Worm (Caenorhabditis elegans): Measurements from ENCODE around the gene Y116A8C.470.
"Not testable (repeated sequence)": the region's sequence is repeated elsewhere in the genome, so short reads cannot be mapped to it uniquely, and the experiment has no call there.

The Y116A8C.470 gene

ce11 chrIV:16921999-16922398, 2.9 kb upstream of the Y116A8C.470 start:
- TF ChIP-seq fkh-10 (GFP tag; optimal IDR thresholded peaks at IDR 0.05) (no peak), elt-1 (tag; optimal IDR thresholded peaks at IDR 0.05) (no peak), daf-12 (tag; optimal IDR thresholded peaks at IDR 0.05) (no peak), elt-2 (tag; optimal IDR thresholded peaks at IDR 0.05) (no peak)

ce11 chrIV:16920041-16920440, 929 bp upstream of the Y116A8C.470 start, which contains the start of gene nep-23:
TSS of gene nep-23 (plus strand) at chrIV:16920341.
- TF ChIP-seq ceh-16 (tag; optimal IDR thresholded peaks at IDR 0.05): no peak

ce11 chrIV:16917831-16918429, 1.2 kb downstream of the Y116A8C.470 start, which contains the start of the genes Y116A8C.469 and Y116A8C.468:
TSS of gene Y116A8C.469 (minus strand) at chrIV:16917931.
TSS of gene Y116A8C.468 (plus strand) at chrIV:16918379.
- TF ChIP-seq ama-1 (optimal IDR thresholded peaks at IDR 0.05) (no peak), nhr-11 (tag; optimal IDR thresholded peaks at IDR 0.05) (no peak)

ce11 chrIV:16915751-16916150, 3.4 kb downstream of the Y116A8C.470 start, which contains the start of gene Y116A8C.3:
TSS of gene Y116A8C.3 (plus strand) at chrIV:16916051.
- TF ChIP-seq mml-1 (tag; optimal IDR thresholded peaks at IDR 0.05) (no peak), elt-3 (tag; optimal IDR thresholded peaks at IDR 0.05) (no peak), nhr-43 (tag; optimal IDR thresholded peaks at IDR 0.05; ENCODE audit: poor library complexity, severe bottlenecking) (no peak), egl-5 (tag; optimal IDR thresholded peaks at IDR 0.05) (no peak), nhr-77 (tag; optimal IDR thresholded peaks at IDR 0.05) (no peak), nhr-237 (tag; optimal IDR thresholded peaks at IDR 0.05) (no peak), elt-2 (tag; optimal IDR thresholded peaks at IDR 0.05) (no peak), ZK546.5 (tag; optimal IDR thresholded peaks at IDR 0.05) (no peak), mdl-1 (tag; optimal IDR thresholded peaks at IDR 0.05) (no peak), elt-1 (tag; optimal IDR thresholded peaks at IDR 0.05) (no peak), egl-27 (tag; optimal IDR thresholded peaks at IDR 0.05) (no peak), hmg-11 (tag; optimal IDR thresholded peaks at IDR 0.05) (no peak), zag-1 (tag; optimal IDR thresholded peaks at IDR 0.05) (no peak), nhr-76 (tag; optimal IDR thresholded peaks at IDR 0.05) (no peak), unc-62 (GFP tag; optimal IDR thresholded peaks at IDR 0.05) (no peak), snpc-4 (tag; optimal IDR thresholded peaks at IDR 0.05) (no peak), pqm-1 (tag; optimal IDR thresholded peaks at IDR 0.05) (no peak), skn-1 (tag; optimal IDR thresholded peaks at IDR 0.05) (no peak), ama-1 (optimal IDR thresholded peaks at IDR 0.05) (no peak), nhr-23 (tag; optimal IDR thresholded peaks at IDR 0.05) (no peak)

- TF ChIP-seq fkh-10 (GFP tag; optimal IDR thresholded peaks at IDR 0.05) (no peak), elt-3 (tag; optimal IDR thresholded peaks at IDR 0.05) (no peak), ZK546.5 (tag; optimal IDR thresholded peaks at IDR 0.05) (no peak), lin-39 (tag; optimal IDR thresholded peaks at IDR 0.05) (no peak), nhr-77 (tag; optimal IDR thresholded peaks at IDR 0.05) (no peak), eor-1 (tag; optimal IDR thresholded peaks at IDR 0.05) (no peak), nhr-43 (tag; optimal IDR thresholded peaks at IDR 0.05; ENCODE audit: poor library complexity, severe bottlenecking) (no peak), hmg-11 (tag; optimal IDR thresholded peaks at IDR 0.05) (no peak), nhr-23 (tag; optimal IDR thresholded peaks at IDR 0.05) (no peak), egl-27 (tag; optimal IDR thresholded peaks at IDR 0.05) (no peak), fkh-2 (tag; optimal IDR thresholded peaks at IDR 0.05) (no peak), unc-39 (tag; optimal IDR thresholded peaks at IDR 0.05) (no peak), tbx-2 (tag; optimal IDR thresholded peaks at IDR 0.05) (no peak), nhr-67 (tag; optimal IDR thresholded peaks at IDR 0.05) (no peak)
These were observed 20.9 kb downstream of the Y116A8C.470 start for ce11 chrIV:16898205-16898604.

- TF ChIP-seq nhr-77 (tag; optimal IDR thresholded peaks at IDR 0.05); nhr-43 (tag; optimal IDR thresholded peaks at IDR 0.05; ENCODE audit: poor library complexity, severe bottlenecking); tbx-2 (tag; optimal IDR thresholded peaks at IDR 0.05): not testable (repeated sequence)
These were observed 23.8 kb downstream of the Y116A8C.470 start, which contains the start of gene T06A10.2 for ce11 chrIV:16895288-16895687. TSS of gene T06A10.2 (plus strand) at chrIV:16895588.
